Fruit fly (Drosophila melanogaster) whole organism, embryonic: ENCODE data around the gene CG14034.

Experiments
- Aef1 ChIP-seq: fragments of 200-800 bp; sonication (Bioruptor generic); IDR thresholded peaks from 3 replicates; pipeline ENCODE4 v1.3.6; 2022; ENCODE audit warnings: missing biosample characterization, missing genetic modification characterization
- CG10147 ChIP-seq: fragments of 200-800 bp; sonication (Bioruptor generic); optimal IDR thresholded peaks from 2 replicates; lab custom pipeline; 2019; ENCODE audit warnings: missing biosample characterization, mild to moderate bottlenecking, missing genetic modification characterization, moderate library complexity
- CG10274 ChIP-seq: fragments of 200-800 bp; sonication (Bioruptor generic); optimal IDR thresholded peaks from 3 replicates; lab custom pipeline; 2017; ENCODE audit warnings: missing biosample characterization, mild to moderate bottlenecking, missing genetic modification characterization
- CG10959 ChIP-seq: fragments of 200-800 bp; sonication (Bioruptor generic); IDR thresholded peaks from 2 replicates; pipeline ENCODE4 v1.3.6; 2022; ENCODE audit warnings: missing biosample characterization, missing genetic modification characterization
- CG11085 ChIP-seq: fragments of 200-800 bp; sonication (Bioruptor generic); IDR thresholded peaks from 2 replicates; pipeline ENCODE4 v1.3.6; 2022; ENCODE audit warnings: missing biosample characterization, missing genetic modification characterization
- CG11247 ChIP-seq: fragments of 200-800 bp; sonication (Bioruptor generic); IDR thresholded peaks from 2 replicates; pipeline ENCODE4 v1.3.6; 2022; ENCODE audit warnings: missing biosample characterization, missing genetic modification characterization
- CG14050 ChIP-seq: fragments of 200-800 bp; sonication (Bioruptor generic); IDR thresholded peaks from 3 replicates; pipeline ENCODE4 v1.3.6; 2022; ENCODE audit warnings: missing biosample characterization, missing genetic modification characterization
- CG14667 ChIP-seq: fragments of 200-800 bp; sonication (Bioruptor generic); IDR thresholded peaks from 2 replicates; pipeline ENCODE4 v1.3.6; 2022; ENCODE audit warnings: missing biosample characterization, missing genetic modification characterization
- CG15479 ChIP-seq: fragments of 200-800 bp; sonication (Bioruptor generic); optimal IDR thresholded peaks from 3 replicates; lab custom pipeline; 2019; ENCODE audit warnings: missing biosample characterization, mild to moderate bottlenecking, missing genetic modification characterization, moderate library complexity
- CG15601 ChIP-seq: fragments of 200-800 bp; sonication (Bioruptor generic); optimal IDR thresholded peaks from 3 replicates; lab custom pipeline; 2019; ENCODE audit warnings: missing biosample characterization, mild to moderate bottlenecking, missing genetic modification characterization, moderate library complexity
- CG18476 ChIP-seq: fragments of 200-800 bp; sonication (Bioruptor generic); optimal IDR thresholded peaks from 2 replicates; lab custom pipeline; 2016; ENCODE audit warnings: missing biosample characterization, mild to moderate bottlenecking, missing genetic modification characterization
- CG2678 ChIP-seq: fragments of 200-800 bp; sonication (Bioruptor generic); optimal IDR thresholded peaks from 3 replicates; lab custom pipeline; 2019; ENCODE audit warnings: missing biosample characterization, mild to moderate bottlenecking, missing genetic modification characterization, moderate library complexity
- CG2875 ChIP-seq: fragments of 200-800 bp; sonication (Bioruptor generic); optimal IDR thresholded peaks from 2 replicates; lab custom pipeline; 2017; ENCODE audit warnings: missing biosample characterization, mild to moderate bottlenecking, missing genetic modification characterization, missing genetic modification reagents
- CG31388 ChIP-seq: fragments of 200-800 bp; sonication (Bioruptor generic); optimal IDR thresholded peaks from 2 replicates; lab custom pipeline; 2016; ENCODE audit warnings: missing biosample characterization, missing genetic modification characterization
- CG3163 ChIP-seq: fragments of 200-800 bp; sonication (Bioruptor generic); optimal IDR thresholded peaks from 3 replicates; lab custom pipeline; 2016; ENCODE audit warnings: missing biosample characterization, missing genetic modification characterization
- CG4404 ChIP-seq: fragments of 200-800 bp; sonication (Bioruptor generic); IDR thresholded peaks from 2 replicates; pipeline ENCODE4 v1.3.6; 2022; ENCODE audit warnings: missing biosample characterization, missing genetic modification characterization
- CG6654 ChIP-seq: fragments of 200-800 bp; sonication (Bioruptor generic); optimal IDR thresholded peaks from 2 replicates; lab custom pipeline; 2017; ENCODE audit warnings: missing biosample characterization, mild to moderate bottlenecking, missing genetic modification characterization
- CG7271 ChIP-seq: fragments of 200-800 bp; sonication (Bioruptor generic); optimal IDR thresholded peaks from 2 replicates; lab custom pipeline; 2018; ENCODE audit warnings: missing biosample characterization, mild to moderate bottlenecking, missing genetic modification characterization, moderate library complexity
- CG8089 ChIP-seq: fragments of 200-800 bp; sonication (Bioruptor generic); optimal IDR thresholded peaks from 3 replicates; lab custom pipeline; 2016; ENCODE audit warnings: missing biosample characterization, missing genetic modification characterization
- CG8290 ChIP-seq, 3 experiments: fragments of 200-800 bp; sonication (Bioruptor generic); optimal IDR thresholded peaks; 2 replicates each; lab custom pipeline; 2016 to 2019; ENCODE audit warnings: missing biosample characterization in 3 of 3, missing genetic modification characterization in 3 of 3, mild to moderate bottlenecking in 2 of 3, moderate library complexity in 1 of 3
- CG8924 ChIP-seq: fragments of 200-800 bp; optimal IDR thresholded peaks from 3 replicates; lab custom pipeline; 2019; ENCODE audit warnings: missing biosample characterization, mild to moderate bottlenecking, missing genetic modification characterization, moderate library complexity
- CG8944 ChIP-seq: fragments of 200-800 bp; sonication (Bioruptor generic); optimal IDR thresholded peaks from 3 replicates; lab custom pipeline; 2016; ENCODE audit warnings: missing biosample characterization, missing genetic modification characterization
- CG9215 ChIP-seq: fragments of 200-800 bp; sonication (Bioruptor generic); IDR thresholded peaks from 2 replicates; pipeline ENCODE4 v1.3.6; 2022; ENCODE audit warnings: missing biosample characterization, missing genetic modification characterization
- CG9437 ChIP-seq: fragments of 200-800 bp; sonication (Bioruptor generic); optimal IDR thresholded peaks from 2 replicates; lab custom pipeline; 2018; ENCODE audit warnings: missing biosample characterization, mild to moderate bottlenecking, missing genetic modification characterization
- D19B ChIP-seq: fragments of 200-800 bp; sonication (Bioruptor generic); optimal IDR thresholded peaks from 2 replicates; lab custom pipeline; 2017; ENCODE audit warnings: missing biosample characterization, mild to moderate bottlenecking, missing genetic modification characterization
- Dek ChIP-seq: fragments of 200-800 bp; sonication (Bioruptor generic); optimal IDR thresholded peaks from 3 replicates; lab custom pipeline; 2019; ENCODE audit warnings: missing biosample characterization, mild to moderate bottlenecking, missing genetic modification characterization, moderate library complexity
- HLH4C ChIP-seq: fragments of 200-800 bp; sonication (Bioruptor generic); IDR thresholded peaks from 3 replicates; pipeline ENCODE4 v1.3.6; 2022; ENCODE audit warnings: missing biosample characterization, missing genetic modification characterization; ENCODE audit not compliant: partially characterized antibody
- HLH54F ChIP-seq: fragments of 200-800 bp; sonication (Bioruptor generic); optimal IDR thresholded peaks from 3 replicates; lab custom pipeline; 2016; ENCODE audit warnings: missing biosample characterization, missing genetic modification characterization
- Kr ChIP-seq: fragments of 200-800 bp; sonication (Bioruptor generic); optimal IDR thresholded peaks from 2 replicates; lab custom pipeline; 2017; ENCODE audit warnings: missing biosample characterization, mild to moderate bottlenecking, missing genetic modification characterization
- NK7.1 ChIP-seq: fragments of 200-800 bp; sonication (Bioruptor generic); optimal IDR thresholded peaks from 3 replicates; lab custom pipeline; 2016; ENCODE audit warnings: missing biosample characterization, missing genetic modification characterization
- Xbp1 ChIP-seq: fragments of 200-800 bp; sonication (Bioruptor generic); optimal IDR thresholded peaks from 3 replicates; lab custom pipeline; 2016; ENCODE audit warnings: missing biosample characterization, mild to moderate bottlenecking, missing genetic modification characterization
- YL-1 ChIP-seq: fragments of 200-800 bp; sonication (Bioruptor generic); optimal IDR thresholded peaks from 3 replicates; lab custom pipeline; 2017; ENCODE audit warnings: missing biosample characterization, mild to moderate bottlenecking, missing genetic modification characterization
- bcd ChIP-seq: fragments of 200-800 bp; sonication (Bioruptor generic); optimal IDR thresholded peaks from 2 replicates; lab custom pipeline; 2017; ENCODE audit warnings: missing biosample characterization, mild to moderate bottlenecking, missing genetic modification characterization
- bsh ChIP-seq, 2 experiments: fragments of 200-800 bp; sonication (Bioruptor generic); optimal IDR thresholded peaks; 2 replicates each; lab custom pipeline; 2017 to 2018; ENCODE audit warnings: mild to moderate bottlenecking in 2 of 2, missing biosample characterization in 2 of 2, missing genetic modification characterization in 2 of 2, moderate library complexity in 1 of 2
- btn ChIP-seq: fragments of 200-800 bp; sonication (Bioruptor generic); optimal IDR thresholded peaks from 2 replicates; lab custom pipeline; 2016; ENCODE audit warnings: missing biosample characterization, missing genetic modification characterization
- chn ChIP-seq: fragments of 200-800 bp; sonication (Bioruptor generic); optimal IDR thresholded peaks from 2 replicates; lab custom pipeline; 2016; ENCODE audit warnings: missing biosample characterization, missing genetic modification characterization
- fd102C ChIP-seq: fragments of 200-800 bp; sonication (Bioruptor generic); optimal IDR thresholded peaks from 2 replicates; lab custom pipeline; 2018; ENCODE audit warnings: missing biosample characterization, mild to moderate bottlenecking, missing genetic modification characterization, moderate library complexity
- hbn ChIP-seq: fragments of 200-800 bp; sonication (Bioruptor generic); IDR thresholded peaks from 2 replicates; pipeline ENCODE4 v1.3.6; 2022; ENCODE audit warnings: missing biosample characterization, missing genetic modification characterization; ENCODE audit not compliant: partially characterized antibody
- hth ChIP-seq: fragments of >200 bp; optimal IDR thresholded peaks from 2 replicates; lab custom pipeline; 2017; ENCODE audit warnings: inconsistent platforms
- mam ChIP-seq: fragments of 200-800 bp; sonication (Bioruptor generic); optimal IDR thresholded peaks from 3 replicates; lab custom pipeline; 2016; ENCODE audit warnings: missing biosample characterization, missing genetic modification characterization
- pb ChIP-seq: fragments of 200-800 bp; sonication (Bioruptor generic); optimal IDR thresholded peaks from 3 replicates; lab custom pipeline; 2016; ENCODE audit warnings: missing biosample characterization, missing genetic modification characterization
- pita ChIP-seq: fragments of 200-800 bp; sonication (Bioruptor generic); optimal IDR thresholded peaks from 2 replicates; lab custom pipeline; 2017; ENCODE audit warnings: missing biosample characterization, mild to moderate bottlenecking, missing genetic modification characterization
- seq ChIP-seq: fragments of 200-800 bp; sonication (Bioruptor generic); IDR thresholded peaks from 2 replicates; pipeline ENCODE4 v1.3.6; 2022; ENCODE audit warnings: missing biosample characterization, missing genetic modification characterization
- sr ChIP-seq: fragments of 200-800 bp; sonication (Bioruptor generic); IDR thresholded peaks from 3 replicates; pipeline ENCODE4 v1.3.6; 2022; ENCODE audit warnings: missing biosample characterization, missing genetic modification characterization
- tgo ChIP-seq: fragments of 200-800 bp; sonication (Bioruptor generic); IDR thresholded peaks from 3 replicates; pipeline ENCODE4 v1.3.6; 2022; ENCODE audit warnings: missing biosample characterization, missing genetic modification characterization
- usp ChIP-seq: fragments of >200 bp; optimal IDR thresholded peaks from 2 replicates; lab custom pipeline; 2017; ENCODE audit warnings: missing biosample characterization, missing genetic modification characterization
- wor ChIP-seq: fragments of 200-800 bp; sonication (Bioruptor generic); IDR thresholded peaks from 2 replicates; pipeline ENCODE4 v1.3.6; 2022; ENCODE audit warnings: missing biosample characterization, missing genetic modification characterization
- zen2 ChIP-seq: fragments of 200-800 bp; sonication (Bioruptor generic); IDR thresholded peaks from 3 replicates; pipeline ENCODE4 v1.3.6; 2022; ENCODE audit warnings: missing biosample characterization, missing genetic modification characterization; ENCODE audit not compliant: partially characterized antibody
- zf30C ChIP-seq: fragments of 200-800 bp; sonication (Bioruptor generic); optimal IDR thresholded peaks from 3 replicates; lab custom pipeline; 2018; ENCODE audit warnings: missing biosample characterization, mild to moderate bottlenecking, missing genetic modification characterization

The CG14034 gene

DNA sequence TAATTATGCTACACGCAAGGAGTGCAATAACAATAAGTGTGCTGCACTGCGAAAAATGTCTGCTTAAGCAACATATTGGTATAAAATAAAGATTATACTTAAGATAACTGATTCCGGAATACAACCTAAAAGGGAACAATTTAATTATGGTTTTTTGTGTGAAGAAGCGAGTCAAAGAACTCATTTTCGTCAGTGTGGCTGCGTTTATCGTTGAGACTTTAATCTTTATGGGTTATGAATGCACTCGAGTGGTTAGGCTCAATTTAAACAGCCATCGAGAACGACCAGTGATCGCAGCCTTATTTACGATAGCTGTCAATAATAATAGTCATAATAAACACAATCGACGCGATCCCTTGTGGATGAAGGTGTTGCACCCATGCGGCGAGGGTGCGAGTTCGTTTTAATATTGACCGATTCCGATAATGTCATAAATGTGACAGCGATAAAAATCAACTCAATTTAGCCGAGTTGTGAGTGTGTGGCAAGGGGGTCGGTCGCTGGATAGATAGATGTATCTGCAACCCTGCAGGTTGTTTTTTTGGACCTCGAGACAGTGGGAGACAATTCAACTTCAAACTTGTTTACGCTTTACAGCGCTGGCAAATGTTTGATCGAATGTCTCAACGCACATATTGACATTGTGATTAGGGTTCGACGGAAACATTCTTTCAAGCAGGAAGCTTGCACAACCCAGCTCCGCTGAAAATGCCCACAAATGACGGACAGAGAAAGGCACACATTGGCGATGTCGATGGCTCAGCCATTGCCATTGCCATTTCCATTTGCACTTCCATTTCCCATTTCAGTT is 39.9 kb upstream of the CG14034 start (continued):
- TF ChIP-seq zen2 (GFP tag; lab: Robert Waterston, UW) = 0 out of 3 replicates have a peak, but pooled peaks have one; percentile 36
- no peak for TF ChIP-seq CG14667 (GFP tag; lab: Robert Waterston, UW)
- TF ChIP-seq CG3163 (GFP tag; lab: Kevin White, UChicago) = no peak
- peak in 1 of 2 experiments; percentile 71 for TF ChIP-seq bsh (GFP tag; optimal IDR thresholded peaks at IDR 0.05; lab: Kevin White, UChicago)
- no peak for TF ChIP-seq Dek (tag; lab: Kevin White, UChicago)
- TF ChIP-seq CG6654 (GFP tag; lab: Kevin White, UChicago) = peak; percentile 29
- TF ChIP-seq CG10147 (GFP tag; lab: Kevin White, UChicago) = no peak
- no peak for TF ChIP-seq usp
- no peak for TF ChIP-seq bcd
- TF ChIP-seq NK7.1 = no peak
- peak; percentile 49 for TF ChIP-seq YL-1 (GFP tag; lab: Kevin White, UChicago)
- no peak for TF ChIP-seq D19B (GFP tag; lab: Kevin White, UChicago)
- no peak for TF ChIP-seq pita
- no peak for TF ChIP-seq CG8944 (GFP tag; lab: Kevin White, UChicago)
- no peak for TF ChIP-seq CG4404
- TF ChIP-seq CG9437 (GFP tag; lab: Kevin White, UChicago) = peak; percentile 23
- peak; percentile 51 for TF ChIP-seq tgo (GFP tag; lab: Robert Waterston, UW)
- TF ChIP-seq CG8924 (tag; lab: Kevin White, UChicago) = peak; percentile 41
- peak; percentile 83 for TF ChIP-seq Kr
- peak; percentile 48 for TF ChIP-seq Aef1 (GFP tag; lab: Robert Waterston, UW)
- TF ChIP-seq pb (GFP tag; lab: Kevin White, UChicago) = no peak
- no peak for TF ChIP-seq wor
- no peak for TF ChIP-seq HLH54F (GFP tag; lab: Kevin White, UChicago)
- peak; percentile 33 for TF ChIP-seq chn (GFP tag; lab: Kevin White, UChicago)
- TF ChIP-seq CG10274 (GFP tag; lab: Kevin White, UChicago) = no peak
- peak; percentile 79 for TF ChIP-seq fd102C (GFP tag; lab: Kevin White, UChicago)
- TF ChIP-seq CG10959 (GFP tag; lab: Robert Waterston, UW) = peak; percentile 48; the same call in 1 of the 2 replicates
- peak; percentile 34 for TF ChIP-seq CG2678 (tag; lab: Kevin White, UChicago)
- no peak for TF ChIP-seq hbn
- TF ChIP-seq Xbp1 (GFP tag; lab: Kevin White, UChicago) = peak; percentile 32
- peak; percentile 13 for TF ChIP-seq zf30C (GFP tag; lab: Kevin White, UChicago)
- TF ChIP-seq CG9215 (GFP tag; lab: Robert Waterston, UW) = no peak
- no peak for TF ChIP-seq mam (GFP tag; lab: Kevin White, UChicago)
- peak; percentile 75 for TF ChIP-seq CG8290 (GFP tag; optimal IDR thresholded peaks at IDR 0.05; lab: Kevin White, UChicago)
- TF ChIP-seq CG8290 (tag; optimal IDR thresholded peaks at IDR 0.05; lab: Kevin White, UChicago) = peak; percentile 20 to 74
- TF ChIP-seq CG15479 (GFP tag; lab: Kevin White, UChicago) = no peak
- TF ChIP-seq CG18476 (GFP tag; lab: Kevin White, UChicago) = no peak
- TF ChIP-seq CG11247 (GFP tag; lab: Robert Waterston, UW) = no peak
- no peak for TF ChIP-seq hth (lab: Kevin White, UChicago)
- no peak for TF ChIP-seq sr
- no peak for TF ChIP-seq HLH4C (GFP tag; lab: Robert Waterston, UW)
- no peak for TF ChIP-seq CG14050 (GFP tag; lab: Robert Waterston, UW)
- peak; percentile 63 for TF ChIP-seq btn (GFP tag; lab: Kevin White, UChicago)
- TF ChIP-seq CG15601 (tag; lab: Kevin White, UChicago) = peak; percentile 62
- TF ChIP-seq CG7271 (tag; lab: Kevin White, UChicago) = no peak
- no peak for TF ChIP-seq seq
- TF ChIP-seq CG31388 = no peak
- TF ChIP-seq CG2875 (GFP tag; lab: Kevin White, UChicago) = peak; percentile 78
- TF ChIP-seq CG11085 = no peak
- TF ChIP-seq CG8089 (GFP tag; lab: Kevin White, UChicago) = peak; percentile 64
